Fruit fly (Drosophila melanogaster): ENCODE data around the gene CG4367.

Gene CG4367

dm6 chr3R:20257180-20257936 lies 47.4 kb downstream of the CG4367 start (continued):
- TF ChIP-seq CG4360 (GFP tag; IDR thresholded peaks at IDR 0.05) (peak; percentile 92), pan (optimal IDR thresholded peaks at IDR 0.05) (no peak), pan (GFP tag; optimal IDR thresholded peaks at IDR 0.05 in 1 of 2, IDR thresholded peaks at IDR 0.05 in 1 of 2) (no peak), dan (GFP tag; IDR thresholded peaks at IDR 0.05) (no peak), Fer2 (tag; optimal IDR thresholded peaks at IDR 0.05) (no peak), CG31365 (tag; optimal IDR thresholded peaks at IDR 0.05) (no peak), Blimp-1 (GFP tag; optimal IDR thresholded peaks at IDR 0.05) (peak; percentile 30), trem (tag; optimal IDR thresholded peaks at IDR 0.05) (no peak), CG10462 (GFP tag; optimal IDR thresholded peaks at IDR 0.05) (no peak), zf30C (GFP tag; optimal IDR thresholded peaks at IDR 0.05) (no peak), caup (GFP tag; optimal IDR thresholded peaks at IDR 0.05; ENCODE audit: severe bottlenecking) (peak; percentile 53), her (GFP tag; optimal IDR thresholded peaks at IDR 0.05) (peak; percentile 26), dimm (GFP tag; IDR thresholded peaks at IDR 0.05) (no peak), CG5180 (GFP tag; optimal IDR thresholded peaks at IDR 0.05) (no peak), ap (GFP tag; IDR thresholded peaks at IDR 0.05) (no peak), Elba2 (GFP tag; optimal IDR thresholded peaks at IDR 0.05) (no peak), hbn (GFP tag; IDR thresholded peaks at IDR 0.05; ENCODE audit: partially characterized antibody) (no peak), Asciz (GFP tag; optimal IDR thresholded peaks at IDR 0.05) (no peak), CG7556 (GFP tag; optimal IDR thresholded peaks at IDR 0.05) (no peak), stwl (tag; optimal IDR thresholded peaks at IDR 0.05) (no peak), CG4854 (GFP tag; optimal IDR thresholded peaks at IDR 0.05) (no peak), CG4424 (GFP tag; optimal IDR thresholded peaks at IDR 0.05) (no peak), lola (GFP tag; optimal IDR thresholded peaks at IDR 0.05) (no peak), shn (GFP tag; optimal IDR thresholded peaks at IDR 0.05) (peak; percentile 14), NC2β (GFP tag; optimal IDR thresholded peaks at IDR 0.05) (no peak), dpn (GFP tag; optimal IDR thresholded peaks at IDR 0.05) (no peak), CG6683 (GFP tag; optimal IDR thresholded peaks at IDR 0.05) (no peak), Sin3A (optimal IDR thresholded peaks at IDR 0.05) (no peak), Hr3 (GFP tag; optimal IDR thresholded peaks at IDR 0.05) (no peak), CG7372 (GFP tag; IDR thresholded peaks at IDR 0.05) (peak; percentile 91), tll (GFP tag; optimal IDR thresholded peaks at IDR 0.05) (no peak), kay (GFP tag; optimal IDR thresholded peaks at IDR 0.05) (no peak), CG4282 (GFP tag; optimal IDR thresholded peaks at IDR 0.05) (no peak), Taf1 (GFP tag; IDR thresholded peaks at IDR 0.05) (no peak), al (GFP tag; IDR thresholded peaks at IDR 0.05) (0 out of 2 replicates have a peak, but pooled peaks have one; percentile 8), chif (GFP tag; optimal IDR thresholded peaks at IDR 0.05) (no peak), CG6791 (GFP tag; IDR thresholded peaks at IDR 0.05; ENCODE audit: partially characterized antibody) (no peak), mld (GFP tag; IDR thresholded peaks at IDR 0.05; ENCODE audit: partially characterized antibody) (no peak), oc (tag; optimal IDR thresholded peaks at IDR 0.05) (no peak), CG17802 (tag; optimal IDR thresholded peaks at IDR 0.05) (no peak), tup (GFP tag; optimal IDR thresholded peaks at IDR 0.05) (no peak), Jarid2 (GFP tag; optimal IDR thresholded peaks at IDR 0.05) (peak; percentile 19), tna (GFP tag; IDR thresholded peaks at IDR 0.05; ENCODE audit: partially characterized antibody) (no peak), Xbp1 (GFP tag; optimal IDR thresholded peaks at IDR 0.05) (no peak), CG15479 (GFP tag; optimal IDR thresholded peaks at IDR 0.05) (no peak), HLH4C (GFP tag; IDR thresholded peaks at IDR 0.05; ENCODE audit: partially characterized antibody) (no peak), CG7271 (tag; optimal IDR thresholded peaks at IDR 0.05) (no peak), ci (GFP tag; IDR thresholded peaks at IDR 0.05) (peak; percentile 58; the same call in 2 of the 3 replicates), CG15269 (tag; optimal IDR thresholded peaks at IDR 0.05) (peak; percentile 20)
